Fruit fly (Drosophila melanogaster): ENCODE data around the gene CG5885.

Gene CG5885

dm6 chr2L:9954119-9954518 is 36.0 kb upstream of the CG5885 start, which contains the start of the genes CG13126 and CG4709 (continued):
- 0 out of 2 replicates have a peak, but pooled peaks have one; percentile 45 for TF ChIP-seq toy (GFP tag; IDR thresholded peaks at IDR 0.05)
- TF ChIP-seq TFAM (GFP tag; optimal IDR thresholded peaks at IDR 0.05): peak; percentile 43
- peak; percentile 90 for TF ChIP-seq CG12659 (GFP tag; optimal IDR thresholded peaks at IDR 0.05)
- TF ChIP-seq Sry-δ (GFP tag; optimal IDR thresholded peaks at IDR 0.05): peak; percentile 24
- TF ChIP-seq CG14965 (GFP tag; optimal IDR thresholded peaks at IDR 0.05; ENCODE audit: borderline replicate concordance): no peak
- TF ChIP-seq mirr (GFP tag; optimal IDR thresholded peaks at IDR 0.05): peak; percentile 27
- TF ChIP-seq her (GFP tag; optimal IDR thresholded peaks at IDR 0.05): no peak
- peak; percentile 78 for TF ChIP-seq CG30020 (tag; optimal IDR thresholded peaks at IDR 0.05)
- peak; percentile 87 for TF ChIP-seq E2f1 (GFP tag; IDR thresholded peaks at IDR 0.05)
- TF ChIP-seq CG34224 (GFP tag; IDR thresholded peaks at IDR 0.05; ENCODE audit: partially characterized antibody): no peak
- peak; percentile 86 for TF ChIP-seq org-1 (GFP tag; optimal IDR thresholded peaks at IDR 0.05)
- peak; percentile 28 for TF ChIP-seq Bdp1 (GFP tag; optimal IDR thresholded peaks at IDR 0.05)
- TF ChIP-seq CG5180 (GFP tag; optimal IDR thresholded peaks at IDR 0.05): peak; percentile 71
- peak; percentile 77 for TF ChIP-seq CG10431 (GFP tag; optimal IDR thresholded peaks at IDR 0.05)
- TF ChIP-seq crc (GFP tag; optimal IDR thresholded peaks at IDR 0.05): no peak
- peak; percentile 98 for TF ChIP-seq CG2712 (tag; optimal IDR thresholded peaks at IDR 0.05)
- peak; percentile 73 for TF ChIP-seq CG17802 (tag; optimal IDR thresholded peaks at IDR 0.05)
- peak; percentile 76 for TF ChIP-seq CG8281 (tag; optimal IDR thresholded peaks at IDR 0.05)
- TF ChIP-seq prd (optimal IDR thresholded peaks at IDR 0.05): no peak
- TF ChIP-seq prd (GFP tag; IDR thresholded peaks at IDR 0.05): peak; percentile 92
- peak; percentile 87 for TF ChIP-seq croc (GFP tag; conservative IDR thresholded peaks at IDR 0.05)
- peak; percentile 84 for TF ChIP-seq B-H2 (GFP tag; optimal IDR thresholded peaks at IDR 0.05)
- TF ChIP-seq CG7271 (tag; optimal IDR thresholded peaks at IDR 0.05): peak; percentile 93
- TF ChIP-seq wdn (GFP tag; IDR thresholded peaks at IDR 0.05): peak; percentile 71; the same call in 1 of the 2 replicates
- peak; percentile 81 for TF ChIP-seq Aef1 (GFP tag; IDR thresholded peaks at IDR 0.05)
- no peak for TF ChIP-seq nerfin-2 (GFP tag; IDR thresholded peaks at IDR 0.05; ENCODE audit: partially characterized antibody)
- TF ChIP-seq sim (GFP tag; IDR thresholded peaks at IDR 0.05): peak; percentile 81; the same call in 1 of the 2 replicates
- TF ChIP-seq crp (GFP tag; optimal IDR thresholded peaks at IDR 0.05): peak; percentile 79 to 96
- no peak for TF ChIP-seq Dll (GFP tag; IDR thresholded peaks at IDR 0.05; ENCODE audit: partially characterized antibody)
- TF ChIP-seq slbo (GFP tag; IDR thresholded peaks at IDR 0.05): peak; percentile 93
- peak; percentile 10; the same call in 1 of the 2 replicates for TF ChIP-seq dati (GFP tag; IDR thresholded peaks at IDR 0.05)
- TF ChIP-seq ken (GFP tag; IDR thresholded peaks at IDR 0.05): peak; percentile 73
- no peak for TF ChIP-seq da (GFP tag; optimal IDR thresholded peaks at IDR 0.05)
- TF ChIP-seq en (GFP tag; optimal IDR thresholded peaks at IDR 0.05): peak; percentile 24
- no peak for TF ChIP-seq inv (GFP tag; IDR thresholded peaks at IDR 0.05; ENCODE audit: partially characterized antibody)
- TF ChIP-seq Camta (GFP tag; optimal IDR thresholded peaks at IDR 0.05): peak; percentile 41
- no peak for TF ChIP-seq tx (GFP tag; optimal IDR thresholded peaks at IDR 0.05)
- TF ChIP-seq CG13296 (GFP tag; optimal IDR thresholded peaks at IDR 0.05): peak; percentile 91
- TF ChIP-seq salm (tag; optimal IDR thresholded peaks at IDR 0.05): peak; percentile 82
- peak; percentile 90 for TF ChIP-seq D19A (tag; optimal IDR thresholded peaks at IDR 0.05)
- TF ChIP-seq CG13894 (tag; optimal IDR thresholded peaks at IDR 0.05): peak; percentile 87
- no peak for TF ChIP-seq Hr39 (optimal IDR thresholded peaks at IDR 0.05)
- TF ChIP-seq Elba2 (GFP tag; optimal IDR thresholded peaks at IDR 0.05): peak; percentile 15
- no peak for TF ChIP-seq Trl (optimal IDR thresholded peaks at IDR 0.05)
- peak; percentile 40 for TF ChIP-seq Trl (GFP tag; optimal IDR thresholded peaks at IDR 0.05)
- TF ChIP-seq sisA (GFP tag; IDR thresholded peaks at IDR 0.05): peak; percentile 79
- TF ChIP-seq Nf-YB (GFP tag; optimal IDR thresholded peaks at IDR 0.05): peak; percentile 78
- peak; percentile 73 for TF ChIP-seq Deaf1 (tag; optimal IDR thresholded peaks at IDR 0.05)
- peak; percentile 92 for TF ChIP-seq dysf (GFP tag; IDR thresholded peaks at IDR 0.05)
- peak; percentile 92 for TF ChIP-seq CG13775 (GFP tag; optimal IDR thresholded peaks at IDR 0.05)
- peak; percentile 77 for TF ChIP-seq CG15011 (GFP tag; optimal IDR thresholded peaks at IDR 0.05)
- peak; percentile 82 for TF ChIP-seq odd (GFP tag; optimal IDR thresholded peaks at IDR 0.05)
